Worm (Caenorhabditis elegans) whole organism, L1 larva: ENCODE data around the gene Y50D4A.6.

Source experiments
- C04F5.9 ChIP-seq: sonication (generic microtip); optimal IDR thresholded peaks from 2 replicates; lab custom pipeline; 2016; ENCODE audit warnings: missing genetic modification characterization, missing compliant biosample characterization
- C16A3.4 ChIP-seq: fragments of 150-350 bp; optimal IDR thresholded peaks from 2 replicates; lab custom pipeline; 2014; ENCODE audit warnings: missing biosample characterization, missing genetic modification characterization
- C34B4.2 ChIP-seq: sonication (generic microtip); optimal IDR thresholded peaks from 2 replicates; lab custom pipeline; 2017; ENCODE audit warnings: mild to moderate bottlenecking, missing genetic modification characterization, missing compliant biosample characterization
- alr-1 ChIP-seq: fragments of 200-800 bp; sonication (Bioruptor generic); optimal IDR thresholded peaks from 2 replicates; lab custom pipeline; 2018; ENCODE audit warnings: borderline replicate concordance, mild to moderate bottlenecking, missing genetic modification characterization, missing compliant biosample characterization
- aly-2 ChIP-seq: fragments of 150-350 bp; optimal IDR thresholded peaks from 2 replicates; lab custom pipeline; 2014; ENCODE audit warnings: missing biosample characterization, missing genetic modification characterization
- blmp-1 ChIP-seq: fragments of 150-350 bp; optimal IDR thresholded peaks from 2 replicates; lab custom pipeline; 2014; ENCODE audit warnings: missing biosample characterization, missing genetic modification characterization
- ceh-8 ChIP-seq: fragments of 200-800 bp; sonication (Bioruptor generic); optimal IDR thresholded peaks from 2 replicates; lab custom pipeline; 2018; ENCODE audit warnings: mild to moderate bottlenecking, missing genetic modification characterization, moderate library complexity, missing compliant biosample characterization
- ceh-82 ChIP-seq, 3 experiments: fragments of 150-350 bp in 1 of 3; sonication (generic microtip) in 2 of 3; optimal IDR thresholded peaks; 2 replicates each; lab custom pipeline; 2014 to 2017; ENCODE audit warnings: missing biosample characterization in 3 of 3, missing genetic modification characterization in 3 of 3
- ceh-88 ChIP-seq: fragments of 200-800 bp; sonication (Bioruptor generic); IDR thresholded peaks from 2 replicates; pipeline ENCODE4 v1.3.6; 2022; ENCODE audit warnings: missing genetic modification characterization, missing compliant biosample characterization
- dpl-1 ChIP-seq, 3 experiments: fragments of 150-350 bp in 2 of 3; sonication (generic microtip) in 1 of 3; optimal IDR thresholded peaks; 2 replicates each; lab custom pipeline; 2014 to 2017; ENCODE audit warnings: missing biosample characterization in 3 of 3, missing genetic modification characterization in 3 of 3, missing genetic modification reagents in 3 of 3
- dsc-1 ChIP-seq: sonication (generic microtip); optimal IDR thresholded peaks from 2 replicates; lab custom pipeline; 2016; ENCODE audit warnings: mild to moderate bottlenecking, missing genetic modification characterization, missing compliant biosample characterization
- efl-1 ChIP-seq, 4 experiments: fragments of 150-350 bp; optimal IDR thresholded peaks in 3 of 4; peaks in 1 of 4; 1 replicate in 1 of 4; 2 replicates in 3 of 4; lab custom pipeline; 2014; ENCODE audit warnings: missing biosample characterization in 2 of 4, missing genetic modification characterization in 2 of 4, missing genetic modification reagents in 2 of 4
- ets-5 ChIP-seq: fragments of 200-800 bp; sonication (Bioruptor generic); IDR thresholded peaks from 2 replicates; pipeline ENCODE4 v1.3.6; 2022; ENCODE audit warnings: missing genetic modification characterization, missing compliant biosample characterization
- fkh-4 ChIP-seq: sonication (generic microtip); optimal IDR thresholded peaks from 2 replicates; lab custom pipeline; 2016; ENCODE audit warnings: missing compliant biosample characterization, missing genetic modification characterization, borderline replicate concordance
- fos-1 ChIP-seq: fragments of 150-350 bp; optimal IDR thresholded peaks from 2 replicates; lab custom pipeline; 2014; ENCODE audit warnings: missing biosample characterization, missing genetic modification characterization
- hlh-17 ChIP-seq: fragments of 200-800 bp; sonication (Bioruptor generic); optimal IDR thresholded peaks from 2 replicates; lab custom pipeline; 2018; ENCODE audit warnings: missing genetic modification characterization, mild to moderate bottlenecking, missing compliant biosample characterization, moderate library complexity, borderline replicate concordance
- irx-1 ChIP-seq: sonication (generic microtip); optimal IDR thresholded peaks from 2 replicates; lab custom pipeline; 2016; ENCODE audit warnings: missing genetic modification characterization, missing compliant biosample characterization
- lin-14 ChIP-seq: fragments of 200-800 bp; sonication (Bioruptor generic); optimal IDR thresholded peaks from 2 replicates; lab custom pipeline; 2018; ENCODE audit warnings: mild to moderate bottlenecking, missing genetic modification characterization, moderate library complexity, missing compliant biosample characterization
- lsy-2 ChIP-seq, 2 experiments: fragments of 150-350 bp; optimal IDR thresholded peaks; 2 replicates each; lab custom pipeline; 2014; ENCODE audit warnings: missing biosample characterization in 2 of 2, missing genetic modification characterization in 2 of 2
- mdl-1 ChIP-seq, 2 experiments: fragments of 150-350 bp; optimal IDR thresholded peaks; 2 replicates each; lab custom pipeline; 2014 to 2017; ENCODE audit warnings: missing biosample characterization in 2 of 2, missing genetic modification characterization in 2 of 2, inconsistent platforms in 1 of 2
- mep-1 ChIP-seq: fragments of 150-350 bp; optimal IDR thresholded peaks from 2 replicates; lab custom pipeline; 2014; ENCODE audit warnings: missing biosample characterization, missing genetic modification characterization
- nhr-237 ChIP-seq: fragments of 150-350 bp; optimal IDR thresholded peaks from 2 replicates; lab custom pipeline; 2014; ENCODE audit warnings: missing biosample characterization, missing genetic modification characterization
- nhr-28 ChIP-seq: fragments of 150-350 bp; optimal IDR thresholded peaks from 2 replicates; lab custom pipeline; 2014; ENCODE audit warnings: missing biosample characterization, missing genetic modification characterization
- nhr-71 ChIP-seq: sonication (generic microtip); optimal IDR thresholded peaks from 2 replicates; lab custom pipeline; 2016; ENCODE audit warnings: mild to moderate bottlenecking, missing genetic modification characterization, moderate library complexity, missing compliant biosample characterization
- pqm-1 ChIP-seq: sonication (generic microtip); optimal IDR thresholded peaks from 3 replicates; lab custom pipeline; 2017; ENCODE audit warnings: missing biosample characterization, missing genetic modification characterization
- rnt-1 ChIP-seq: sonication (generic microtip); optimal IDR thresholded peaks from 2 replicates; lab custom pipeline; 2016; ENCODE audit warnings: mild to moderate bottlenecking, missing genetic modification characterization, moderate library complexity, missing compliant biosample characterization
- snpc-4 ChIP-seq: fragments of 150-350 bp; optimal IDR thresholded peaks from 2 replicates; lab custom pipeline; 2014; ENCODE audit warnings: missing biosample characterization, missing genetic modification characterization
- snu-23 ChIP-seq: sonication (generic microtip); optimal IDR thresholded peaks from 2 replicates; lab custom pipeline; 2016; ENCODE audit warnings: missing genetic modification characterization, missing compliant biosample characterization
- tbx-2 ChIP-seq: sonication (generic microtip); optimal IDR thresholded peaks from 2 replicates; lab custom pipeline; 2016; ENCODE audit warnings: missing genetic modification characterization, missing compliant biosample characterization
- unc-62 ChIP-seq: fragments of 150-350 bp; optimal IDR thresholded peaks from 2 replicates; lab custom pipeline; 2014; ENCODE audit warnings: missing biosample characterization, missing genetic modification reagents, missing genetic modification characterization
- unc-86 ChIP-seq: sonication (generic microtip); optimal IDR thresholded peaks from 2 replicates; lab custom pipeline; 2016; ENCODE audit warnings: missing genetic modification characterization, missing compliant biosample characterization

Y50D4A.6 gene

DNA sequence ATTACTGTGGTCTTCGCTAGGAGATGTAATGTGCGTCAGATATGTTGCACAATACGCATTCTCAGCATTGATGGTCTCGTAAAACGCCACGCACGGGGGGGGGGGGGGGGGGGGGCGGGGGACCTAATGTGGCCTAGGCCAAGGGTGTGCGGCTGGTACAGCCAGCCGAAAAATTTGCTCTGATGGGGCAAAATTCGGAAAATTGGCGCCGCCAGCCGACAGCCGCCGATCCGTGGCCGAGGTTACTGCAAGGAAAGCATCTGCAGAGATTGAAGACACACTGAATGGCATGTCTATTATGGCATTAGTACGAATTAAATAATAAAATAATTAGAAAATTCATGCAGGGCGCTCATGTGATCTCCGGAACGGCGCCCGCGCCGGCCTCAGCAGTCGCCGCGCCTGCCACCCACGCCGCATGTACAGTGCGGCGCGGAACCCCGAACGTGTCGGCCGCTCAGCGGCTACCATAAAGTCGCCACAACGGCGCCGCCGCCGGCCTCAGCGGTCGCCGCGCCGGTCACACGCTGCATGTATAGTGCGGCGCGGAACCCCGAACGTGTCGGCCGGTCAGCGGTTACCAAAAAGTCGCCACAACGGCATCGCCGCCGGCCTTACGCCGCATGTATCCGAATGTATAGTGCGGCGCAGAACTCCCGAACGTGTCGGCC lies at the start of gene Y50D4A.6:
Y50D4A.6 (minus strand) TSS at position 51 of the 671 bp plus-strand sequence.
- TF ChIP-seq ceh-8 (GFP tag; lab: Kevin White, UChicago) (peak; percentile 41), hlh-17 (GFP tag; lab: Kevin White, UChicago) (no peak), ceh-88 (GFP tag; lab: Robert Waterston, UW) (no peak), nhr-237 (tag; lab: Kevin White, UChicago) (no peak), snpc-4 (peak; percentile 19), blmp-1 (tag; lab: Kevin White, UChicago) (no peak), unc-62 (no peak)

DNA sequence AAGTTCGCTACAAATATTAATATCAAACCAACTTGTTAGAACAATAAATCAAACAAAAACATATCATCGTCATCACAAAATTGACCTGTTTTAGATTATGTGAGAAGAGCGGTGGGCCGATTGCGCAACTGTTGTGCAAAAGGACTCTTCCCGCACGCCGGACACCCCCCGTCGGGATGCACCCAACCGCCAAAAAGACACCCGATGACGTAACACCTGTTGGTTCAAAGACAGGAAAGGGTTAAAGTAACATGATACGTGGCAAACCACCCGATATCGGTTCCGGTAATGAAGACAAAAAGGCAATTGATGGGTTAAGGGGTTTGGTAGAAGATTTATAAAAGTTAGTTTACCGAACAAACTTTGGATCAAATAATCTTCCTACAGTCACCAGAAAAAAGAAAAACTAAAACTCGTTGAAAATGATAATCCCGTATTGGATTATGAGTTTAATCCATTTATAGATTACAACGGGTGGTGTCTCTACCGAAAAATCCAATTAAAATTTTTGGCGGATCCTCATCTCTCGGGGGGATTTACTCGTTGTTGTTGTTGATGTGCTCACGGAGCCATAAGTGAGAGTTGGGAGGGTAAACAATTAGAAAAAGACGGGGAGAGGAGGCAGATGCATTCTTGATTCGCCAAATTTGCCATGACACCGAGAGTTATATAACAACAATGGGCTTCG lies 45.1 kb upstream of the Y50D4A.6 start:
- no peak for TF ChIP-seq nhr-28 (tag; lab: Kevin White, UChicago)
- no peak for TF ChIP-seq rnt-1 (tag; lab: Kevin White, UChicago)
- no peak for TF ChIP-seq snu-23 (GFP tag; lab: Kevin White, UChicago)
- no peak for TF ChIP-seq ceh-82 (tag; optimal IDR thresholded peaks at IDR 0.05; lab: Kevin White, UChicago)

DNA sequence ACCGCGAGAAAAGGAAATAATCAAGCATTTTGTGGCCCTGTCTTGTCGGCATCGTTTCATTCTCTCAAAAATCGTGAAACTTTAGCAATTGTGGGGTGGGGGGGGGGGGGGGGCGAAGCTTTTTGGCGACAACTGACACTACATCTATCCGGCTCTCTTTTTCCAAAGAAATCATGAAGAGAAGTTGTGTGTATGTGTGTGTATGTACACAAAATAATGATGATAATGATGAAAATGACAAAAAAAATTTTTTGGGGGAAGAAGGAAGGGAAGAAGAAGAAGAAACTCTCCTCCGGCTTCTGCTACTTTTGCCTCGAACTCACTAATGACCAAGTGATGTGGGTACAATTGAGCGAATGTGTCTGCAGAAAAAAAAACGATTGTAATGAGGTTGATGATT lies 43.9 kb upstream of the Y50D4A.6 start:
- TF ChIP-seq tbx-2 (tag; lab: Kevin White, UChicago) (no peak), lin-14 (GFP tag; lab: Kevin White, UChicago) (peak; percentile 92), ets-5 (GFP tag; lab: Robert Waterston, UW) (no peak), rnt-1 (tag; lab: Kevin White, UChicago) (peak; percentile 39), nhr-28 (tag; lab: Kevin White, UChicago) (no peak), mep-1 (tag; lab: Kevin White, UChicago) (peak; percentile 5), pqm-1 (tag; lab: Kevin White, UChicago) (no peak), mdl-1 (tag; optimal IDR thresholded peaks at IDR 0.05; lab: Kevin White, UChicago) (no peak), C16A3.4 (tag; lab: Kevin White, UChicago) (no peak), nhr-71 (tag; lab: Kevin White, UChicago) (peak; percentile 41), unc-86 (tag; lab: Kevin White, UChicago) (no peak), blmp-1 (tag; lab: Kevin White, UChicago) (no peak), aly-2 (tag; lab: Kevin White, UChicago) (no peak)

DNA sequence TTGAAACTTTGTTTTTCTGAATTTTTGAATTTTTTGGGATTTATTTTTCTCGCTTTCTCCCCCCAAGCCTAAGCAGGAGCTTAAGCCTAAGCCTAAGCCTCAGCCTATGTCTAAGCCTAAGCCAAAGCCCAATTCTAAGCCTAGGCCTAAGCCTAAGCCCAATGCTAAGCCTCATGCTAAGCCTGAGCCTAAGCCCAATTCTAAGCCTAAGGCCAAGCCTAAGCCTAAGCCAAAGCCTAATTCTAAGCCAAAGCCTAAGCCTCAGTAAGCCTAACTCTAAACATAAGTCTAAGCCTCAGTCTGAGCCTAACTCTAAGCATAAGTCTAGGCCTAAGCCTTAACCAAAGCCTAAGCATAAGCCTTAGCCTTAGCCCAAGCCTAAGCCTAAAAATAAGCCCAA lies 43.4 kb upstream of the Y50D4A.6 start:
- no peak for TF ChIP-seq ceh-8 (GFP tag; lab: Kevin White, UChicago)
- TF ChIP-seq dsc-1 (tag; lab: Kevin White, UChicago), result no peak
- no peak for TF ChIP-seq C04F5.9 (tag; lab: Kevin White, UChicago)
- no peak for TF ChIP-seq lsy-2 (tag; optimal IDR thresholded peaks at IDR 0.05; lab: Kevin White, UChicago)
- TF ChIP-seq fkh-4, result no peak
- no peak for TF ChIP-seq dpl-1 (GFP tag; optimal IDR thresholded peaks at IDR 0.05; lab: Kevin White, UChicago)
- TF ChIP-seq C34B4.2, result no peak
- TF ChIP-seq alr-1 (tag; lab: Kevin White, UChicago), result no peak
- no peak for TF ChIP-seq fos-1 (tag; lab: Kevin White, UChicago)
- TF ChIP-seq irx-1 (tag; lab: Kevin White, UChicago), result no peak
- no peak for TF ChIP-seq efl-1 (optimal IDR thresholded peaks at IDR 0.05; lab: Kevin White, UChicago)
- no peak for TF ChIP-seq efl-1 (GFP tag; optimal IDR thresholded peaks at IDR 0.05 in 1 of 2; lab: Kevin White, UChicago)
- no peak for TF ChIP-seq tbx-2 (tag; lab: Kevin White, UChicago)
- TF ChIP-seq nhr-28 (tag; lab: Kevin White, UChicago), result no peak
- no peak for TF ChIP-seq ceh-88 (GFP tag; lab: Robert Waterston, UW)
